Worm (Caenorhabditis elegans): Measurements from ENCODE around the gene T16G1.9.

T16G1.9 gene

ce11 chrV:12997422-12997821 lies 46.8 kb upstream of the T16G1.9 start, which contains the start of gene far-3:
far-3 (minus strand) TSS chrV:12997522.
- TF ChIP-seq lin-13 (GFP tag; optimal IDR thresholded peaks at IDR 0.05) (no peak), mdl-1 (tag; optimal IDR thresholded peaks at IDR 0.05) (no peak), gmeb-1 (tag; optimal IDR thresholded peaks at IDR 0.05) (no peak), alr-1 (tag; optimal IDR thresholded peaks at IDR 0.05) (no peak), nhr-10 (tag; optimal IDR thresholded peaks at IDR 0.05) (no peak), zag-1 (tag; optimal IDR thresholded peaks at IDR 0.05) (no peak), unc-62 (GFP tag; optimal IDR thresholded peaks at IDR 0.05) (no peak), nhr-21 (tag; optimal IDR thresholded peaks at IDR 0.05) (no peak), C34F6.9 (tag; optimal IDR thresholded peaks at IDR 0.05) (no peak), peb-1 (tag; optimal IDR thresholded peaks at IDR 0.05) (no peak), ztf-1 (GFP tag; conservative IDR thresholded peaks at IDR 0.05) (no peak), dmd-4 (tag; optimal IDR thresholded peaks at IDR 0.05) (no peak), ceh-82 (tag; optimal IDR thresholded peaks at IDR 0.05) (no peak), mbf-1 (tag; optimal IDR thresholded peaks at IDR 0.05) (no peak)

ce11 chrV:12995269-12995668 lies 44.6 kb upstream of the T16G1.9 start, which contains the start of gene far-5:
far-5 (plus strand) TSS chrV:12995569.
- TF ChIP-seq nhr-11 (tag; optimal IDR thresholded peaks at IDR 0.05): no peak
- TF ChIP-seq skn-1 (tag; optimal IDR thresholded peaks at IDR 0.05): no peak
- no peak for TF ChIP-seq unc-55 (GFP tag; optimal IDR thresholded peaks at IDR 0.05)
- TF ChIP-seq dmd-4 (tag; optimal IDR thresholded peaks at IDR 0.05): no peak
- no peak for TF ChIP-seq ZK546.5 (tag; optimal IDR thresholded peaks at IDR 0.05)
- no peak for TF ChIP-seq ztf-4 (tag; optimal IDR thresholded peaks at IDR 0.05)

ce11 chrV:12992891-12993290 lies 42.2 kb upstream of the T16G1.9 start, which contains the start of the genes F15B9.11 and dsl-7:
F15B9.11 (minus strand) TSS chrV:12992895.
dsl-7 (plus strand) TSS chrV:12993150.
- TF ChIP-seq nhr-25 (tag; optimal IDR thresholded peaks at IDR 0.05) (peak; percentile 77), elt-1 (tag; optimal IDR thresholded peaks at IDR 0.05) (no peak)

- TF ChIP-seq nhr-129 (tag; optimal IDR thresholded peaks at IDR 0.05): no peak
- no peak for TF ChIP-seq R02D3.7 (tag; optimal IDR thresholded peaks at IDR 0.05)
- TF ChIP-seq Y55F3AM.14 (GFP tag; optimal IDR thresholded peaks at IDR 0.05): no peak
These were observed 37.6 kb upstream of the T16G1.9 start, which contains the start of gene F15B9.8 for ce11 chrV:12988256-12988655. F15B9.8 (plus strand) TSS chrV:12988556.

ce11 chrV:12987061-12987460 lies 36.4 kb upstream of the T16G1.9 start, which contains the start of gene shw-3:
shw-3 (minus strand) TSS chrV:12987161.
- no peak for TF ChIP-seq crh-2 (tag; optimal IDR thresholded peaks at IDR 0.05)
- no peak for TF ChIP-seq mab-5 (tag; optimal IDR thresholded peaks at IDR 0.05)
- TF ChIP-seq unc-39 (tag; optimal IDR thresholded peaks at IDR 0.05): no peak
- no peak for TF ChIP-seq lin-39 (tag; optimal IDR thresholded peaks at IDR 0.05)
- TF ChIP-seq ztf-4 (tag; optimal IDR thresholded peaks at IDR 0.05): no peak
- no peak for TF ChIP-seq ceh-82 (tag; optimal IDR thresholded peaks at IDR 0.05)
- no peak for TF ChIP-seq alr-1 (tag; optimal IDR thresholded peaks at IDR 0.05)
- TF ChIP-seq mdl-1 (tag; optimal IDR thresholded peaks at IDR 0.05): no peak
- no peak for TF ChIP-seq F13H6.1 (tag; optimal IDR thresholded peaks at IDR 0.05)
- TF ChIP-seq ceh-16 (tag; optimal IDR thresholded peaks at IDR 0.05): no peak
- TF ChIP-seq sma-9 (GFP tag; optimal IDR thresholded peaks at IDR 0.05): no peak
- TF ChIP-seq sma-9 (tag; optimal IDR thresholded peaks at IDR 0.05): no peak
- no peak for TF ChIP-seq C34F6.9 (tag; optimal IDR thresholded peaks at IDR 0.05)
- no peak for TF ChIP-seq nhr-21 (tag; optimal IDR thresholded peaks at IDR 0.05)
- no peak for TF ChIP-seq ztf-1 (GFP tag; conservative IDR thresholded peaks at IDR 0.05)

- TF ChIP-seq unc-62 (GFP tag; optimal IDR thresholded peaks at IDR 0.05): no peak
- no peak for TF ChIP-seq crh-2 (tag; optimal IDR thresholded peaks at IDR 0.05)
- TF ChIP-seq mbf-1 (tag; optimal IDR thresholded peaks at IDR 0.05): no peak
- TF ChIP-seq dmd-4 (tag; optimal IDR thresholded peaks at IDR 0.05): no peak
- no peak for TF ChIP-seq lin-13 (GFP tag; optimal IDR thresholded peaks at IDR 0.05)
- TF ChIP-seq R02D3.7 (tag; optimal IDR thresholded peaks at IDR 0.05): no peak
- TF ChIP-seq blmp-1 (tag; optimal IDR thresholded peaks at IDR 0.05; ENCODE audit: insufficient read depth): no peak
- no peak for TF ChIP-seq sma-3 (GFP tag; optimal IDR thresholded peaks at IDR 0.05)
- no peak for TF ChIP-seq nhr-77 (tag; optimal IDR thresholded peaks at IDR 0.05)
- TF ChIP-seq lsy-2 (tag; optimal IDR thresholded peaks at IDR 0.05): no peak
- no peak for TF ChIP-seq egl-27 (tag; optimal IDR thresholded peaks at IDR 0.05)
- no peak for TF ChIP-seq lin-11 (tag; optimal IDR thresholded peaks at IDR 0.05)
- TF ChIP-seq ceh-16 (tag; optimal IDR thresholded peaks at IDR 0.05): no peak
- TF ChIP-seq nhr-6 (tag; optimal IDR thresholded peaks at IDR 0.05): no peak
- no peak for TF ChIP-seq F13H6.1 (tag; optimal IDR thresholded peaks at IDR 0.05)
- no peak for TF ChIP-seq sma-9 (GFP tag; optimal IDR thresholded peaks at IDR 0.05)
- no peak for TF ChIP-seq sma-9 (tag; optimal IDR thresholded peaks at IDR 0.05)
- no peak for TF ChIP-seq ztf-11 (tag; optimal IDR thresholded peaks at IDR 0.05)
- TF ChIP-seq ama-1 (optimal IDR thresholded peaks at IDR 0.05): no peak
- TF ChIP-seq nhr-10 (tag; optimal IDR thresholded peaks at IDR 0.05): no peak
- TF ChIP-seq nhr-12 (tag; optimal IDR thresholded peaks at IDR 0.05): no peak
These were observed 23.4 kb upstream of the T16G1.9 start for ce11 chrV:12974047-12974446.
